Worm (Caenorhabditis elegans) whole organism, L1 larva: ENCODE data around the gene gst-35.

Experiments used
- C16A3.4 ChIP-seq: fragments of 150-350 bp; optimal IDR thresholded peaks from 2 replicates; lab custom pipeline; 2014; ENCODE audit warnings: missing biosample characterization, missing genetic modification characterization
- C34B4.2 ChIP-seq: sonication (generic microtip); optimal IDR thresholded peaks from 2 replicates; lab custom pipeline; 2017; ENCODE audit warnings: mild to moderate bottlenecking, missing genetic modification characterization, missing compliant biosample characterization
- F16B12.6 ChIP-seq: fragments of 150-350 bp; optimal IDR thresholded peaks from 2 replicates; lab custom pipeline; 2014; ENCODE audit warnings: missing biosample characterization, missing genetic modification characterization
- Y116A8C.19 ChIP-seq: sonication (generic microtip); optimal IDR thresholded peaks from 2 replicates; lab custom pipeline; 2016; ENCODE audit warnings: missing compliant biosample characterization, missing genetic modification characterization, borderline replicate concordance
- alr-1 ChIP-seq: fragments of 200-800 bp; sonication (Bioruptor generic); optimal IDR thresholded peaks from 2 replicates; lab custom pipeline; 2018; ENCODE audit warnings: borderline replicate concordance, mild to moderate bottlenecking, missing genetic modification characterization, missing compliant biosample characterization
- aly-2 ChIP-seq: fragments of 150-350 bp; optimal IDR thresholded peaks from 2 replicates; lab custom pipeline; 2014; ENCODE audit warnings: missing biosample characterization, missing genetic modification characterization
- blmp-1 ChIP-seq: fragments of 150-350 bp; optimal IDR thresholded peaks from 2 replicates; lab custom pipeline; 2014; ENCODE audit warnings: missing biosample characterization, missing genetic modification characterization
- ceh-63 ChIP-seq: fragments of 200-800 bp; sonication (Bioruptor generic); optimal IDR thresholded peaks from 2 replicates; lab custom pipeline; 2018; ENCODE audit warnings: mild to moderate bottlenecking, missing genetic modification characterization, missing compliant biosample characterization
- ceh-8 ChIP-seq: fragments of 200-800 bp; sonication (Bioruptor generic); optimal IDR thresholded peaks from 2 replicates; lab custom pipeline; 2018; ENCODE audit warnings: mild to moderate bottlenecking, missing genetic modification characterization, moderate library complexity, missing compliant biosample characterization
- ceh-82 ChIP-seq, 3 experiments: fragments of 150-350 bp in 1 of 3; sonication (generic microtip) in 2 of 3; optimal IDR thresholded peaks; 2 replicates each; lab custom pipeline; 2014 to 2017; ENCODE audit warnings: missing biosample characterization in 3 of 3, missing genetic modification characterization in 3 of 3
- ceh-90 ChIP-seq: sonication (generic microtip); optimal IDR thresholded peaks from 2 replicates; lab custom pipeline; 2016; ENCODE audit warnings: missing genetic modification characterization, missing compliant biosample characterization
- dsc-1 ChIP-seq: sonication (generic microtip); optimal IDR thresholded peaks from 2 replicates; lab custom pipeline; 2016; ENCODE audit warnings: mild to moderate bottlenecking, missing genetic modification characterization, missing compliant biosample characterization
- elt-3 ChIP-seq, 6 experiments: fragments of 150-350 bp in 1 of 6; sonication (generic microtip); optimal IDR thresholded peaks; 2 replicates each; lab custom pipeline; 2017 to 2018; ENCODE audit warnings: missing biosample characterization in 6 of 6, missing genetic modification characterization in 6 of 6, inconsistent platforms in 1 of 6
- ets-5 ChIP-seq: fragments of 200-800 bp; sonication (Bioruptor generic); IDR thresholded peaks from 2 replicates; pipeline ENCODE4 v1.3.6; 2022; ENCODE audit warnings: missing genetic modification characterization, missing compliant biosample characterization
- fkh-10 ChIP-seq: sonication (generic microtip); optimal IDR thresholded peaks from 2 replicates; lab custom pipeline; 2017; ENCODE audit warnings: missing biosample characterization, missing genetic modification reagents, missing genetic modification characterization
- fkh-4 ChIP-seq: sonication (generic microtip); optimal IDR thresholded peaks from 2 replicates; lab custom pipeline; 2016; ENCODE audit warnings: missing compliant biosample characterization, missing genetic modification characterization, borderline replicate concordance
- fos-1 ChIP-seq: fragments of 150-350 bp; optimal IDR thresholded peaks from 2 replicates; lab custom pipeline; 2014; ENCODE audit warnings: missing biosample characterization, missing genetic modification characterization
- grh-1 ChIP-seq: fragments of 200-800 bp; sonication (Bioruptor generic); IDR thresholded peaks from 2 replicates; pipeline ENCODE4 v1.3.6; 2022; ENCODE audit warnings: missing genetic modification reagents, missing genetic modification characterization, missing compliant biosample characterization
- hlh-17 ChIP-seq: fragments of 200-800 bp; sonication (Bioruptor generic); optimal IDR thresholded peaks from 2 replicates; lab custom pipeline; 2018; ENCODE audit warnings: missing genetic modification characterization, mild to moderate bottlenecking, missing compliant biosample characterization, moderate library complexity, borderline replicate concordance
- hlh-4 ChIP-seq: sonication (generic microtip); optimal IDR thresholded peaks from 2 replicates; lab custom pipeline; 2016; ENCODE audit warnings: mild to moderate bottlenecking, missing genetic modification characterization, missing compliant biosample characterization
- hpl-2 ChIP-seq: fragments of 150-350 bp; optimal IDR thresholded peaks from 2 replicates; lab custom pipeline; 2014; ENCODE audit warnings: missing biosample characterization, missing genetic modification reagents, missing genetic modification characterization
- isw-1 ChIP-seq: fragments of 200-800 bp; sonication (Bioruptor generic); IDR thresholded peaks from 2 replicates; pipeline ENCODE4 v1.3.6; 2022; ENCODE audit warnings: missing genetic modification characterization, missing compliant biosample characterization
- jun-1 ChIP-seq: fragments of 150-350 bp; optimal IDR thresholded peaks from 2 replicates; lab custom pipeline; 2014; ENCODE audit warnings: missing biosample characterization, missing genetic modification reagents, missing genetic modification characterization
- lin-13 ChIP-seq: fragments of 150-350 bp; optimal IDR thresholded peaks from 2 replicates; lab custom pipeline; 2014; ENCODE audit warnings: missing biosample characterization, missing genetic modification reagents, missing genetic modification characterization
- lin-14 ChIP-seq: fragments of 200-800 bp; sonication (Bioruptor generic); optimal IDR thresholded peaks from 2 replicates; lab custom pipeline; 2018; ENCODE audit warnings: mild to moderate bottlenecking, missing genetic modification characterization, moderate library complexity, missing compliant biosample characterization
- lin-15B ChIP-seq: fragments of 150-350 bp; sonication (generic microtip); optimal IDR thresholded peaks from 3 replicates; lab custom pipeline; 2014; ENCODE audit warnings: missing biosample characterization, missing genetic modification characterization
- lir-3 ChIP-seq: sonication (generic microtip); optimal IDR thresholded peaks from 2 replicates; lab custom pipeline; 2016; ENCODE audit warnings: mild to moderate bottlenecking, missing genetic modification characterization, moderate library complexity, missing compliant biosample characterization; ENCODE audit not compliant: poor library complexity
- mep-1 ChIP-seq: fragments of 150-350 bp; optimal IDR thresholded peaks from 2 replicates; lab custom pipeline; 2014; ENCODE audit warnings: missing biosample characterization, missing genetic modification characterization
- nhr-11 ChIP-seq: fragments of 150-350 bp; optimal IDR thresholded peaks from 2 replicates; lab custom pipeline; 2014; ENCODE audit warnings: missing biosample characterization, missing genetic modification characterization
- nhr-19 ChIP-seq: fragments of 200-800 bp; sonication (Bioruptor generic); conservative IDR thresholded peaks from 2 replicates; pipeline ENCODE4 v1.3.6; 2022; ENCODE audit warnings: missing genetic modification characterization, missing compliant biosample characterization
- nhr-20 ChIP-seq: sonication (generic microtip); optimal IDR thresholded peaks from 2 replicates; lab custom pipeline; 2016; ENCODE audit warnings: mild to moderate bottlenecking, missing genetic modification characterization, missing compliant biosample characterization
- nhr-237 ChIP-seq: fragments of 150-350 bp; optimal IDR thresholded peaks from 2 replicates; lab custom pipeline; 2014; ENCODE audit warnings: missing biosample characterization, missing genetic modification characterization
- nhr-28 ChIP-seq: fragments of 150-350 bp; optimal IDR thresholded peaks from 2 replicates; lab custom pipeline; 2014; ENCODE audit warnings: missing biosample characterization, missing genetic modification characterization
- nhr-47 ChIP-seq: sonication (generic microtip); optimal IDR thresholded peaks from 2 replicates; lab custom pipeline; 2016; ENCODE audit warnings: mild to moderate bottlenecking, missing genetic modification characterization, moderate library complexity, missing compliant biosample characterization
- nhr-71 ChIP-seq: sonication (generic microtip); optimal IDR thresholded peaks from 2 replicates; lab custom pipeline; 2016; ENCODE audit warnings: mild to moderate bottlenecking, missing genetic modification characterization, moderate library complexity, missing compliant biosample characterization
- nhr-76 ChIP-seq: sonication (generic microtip); optimal IDR thresholded peaks from 2 replicates; lab custom pipeline; 2017; ENCODE audit warnings: missing biosample characterization, missing genetic modification characterization
- nhr-85 ChIP-seq: sonication (generic microtip); peaks from one replicate; lab custom pipeline; 2016; ENCODE audit warnings: missing genetic modification characterization, inconsistent platforms, missing compliant biosample characterization
- pag-3 ChIP-seq: sonication (generic microtip); optimal IDR thresholded peaks from 2 replicates; lab custom pipeline; 2017; ENCODE audit warnings: missing genetic modification characterization, mild to moderate bottlenecking, missing compliant biosample characterization, antibody characterized with exemption, borderline replicate concordance; ENCODE audit not compliant: insufficient read depth
- pqm-1 ChIP-seq: sonication (generic microtip); optimal IDR thresholded peaks from 3 replicates; lab custom pipeline; 2017; ENCODE audit warnings: missing biosample characterization, missing genetic modification characterization
- skn-1 ChIP-seq: fragments of 150-350 bp; optimal IDR thresholded peaks from 2 replicates; lab custom pipeline; 2014; ENCODE audit warnings: missing biosample characterization, missing genetic modification characterization
- snpc-4 ChIP-seq: fragments of 150-350 bp; optimal IDR thresholded peaks from 2 replicates; lab custom pipeline; 2014; ENCODE audit warnings: missing biosample characterization, missing genetic modification characterization
- snu-23 ChIP-seq: sonication (generic microtip); optimal IDR thresholded peaks from 2 replicates; lab custom pipeline; 2016; ENCODE audit warnings: missing genetic modification characterization, missing compliant biosample characterization
- sox-4 ChIP-seq: sonication (generic microtip); optimal IDR thresholded peaks from 2 replicates; lab custom pipeline; 2016; ENCODE audit warnings: missing genetic modification characterization, missing compliant biosample characterization
- swsn-7 ChIP-seq: sonication (generic microtip); optimal IDR thresholded peaks from 2 replicates; lab custom pipeline; 2016; ENCODE audit warnings: missing genetic modification characterization, missing compliant biosample characterization
- tbx-2 ChIP-seq: sonication (generic microtip); optimal IDR thresholded peaks from 2 replicates; lab custom pipeline; 2016; ENCODE audit warnings: missing genetic modification characterization, missing compliant biosample characterization
- tlp-1 ChIP-seq: fragments of 150-350 bp; optimal IDR thresholded peaks from 2 replicates; lab custom pipeline; 2014; ENCODE audit warnings: missing biosample characterization, missing genetic modification characterization
- unc-30 ChIP-seq: sonication (generic microtip); optimal IDR thresholded peaks from 2 replicates; lab custom pipeline; 2017; ENCODE audit warnings: missing biosample characterization, missing genetic modification characterization
- unc-98 ChIP-seq: fragments of 200-800 bp; sonication (Bioruptor generic); IDR thresholded peaks from 2 replicates; pipeline ENCODE4 v1.3.6; 2022; ENCODE audit warnings: missing genetic modification characterization, missing compliant biosample characterization
- xbp-1 ChIP-seq: sonication (generic microtip); optimal IDR thresholded peaks from 2 replicates; lab custom pipeline; 2016; ENCODE audit warnings: missing genetic modification characterization, missing compliant biosample characterization
- zag-1 ChIP-seq: fragments of 150-350 bp; optimal IDR thresholded peaks from 2 replicates; lab custom pipeline; 2014; ENCODE audit warnings: missing biosample characterization, missing genetic modification characterization
- zip-4 ChIP-seq: fragments of 200-800 bp; sonication (Bioruptor generic); optimal IDR thresholded peaks from 2 replicates; lab custom pipeline; 2018; ENCODE audit warnings: mild to moderate bottlenecking, missing genetic modification characterization, moderate library complexity, missing compliant biosample characterization
- ztf-11 ChIP-seq, 2 experiments: sonication (generic microtip); optimal IDR thresholded peaks; 2 replicates each; lab custom pipeline; 2016 to 2017; ENCODE audit warnings: missing genetic modification characterization in 2 of 2, missing biosample characterization in 1 of 2, missing compliant biosample characterization in 1 of 2

Gene gst-35

ce11 chrII:15165681-15166235 lies 19.4 kb downstream of the gst-35 start, which contains the start of gene gst-27:
Gene gst-27, minus strand, starts transcription at chrII:15165731.
- TF ChIP-seq lin-13 = peak; percentile 72
- TF ChIP-seq C34B4.2 (tag; lab: Kevin White, UChicago) = no peak
- peak; percentile 90 for TF ChIP-seq nhr-71 (tag; lab: Kevin White, UChicago)
- peak; percentile 70 for TF ChIP-seq xbp-1 (tag; lab: Kevin White, UChicago)
- peak; percentile 90 for TF ChIP-seq dsc-1
- peak; percentile 86 for TF ChIP-seq swsn-7
- peak; percentile 84 for TF ChIP-seq skn-1
- peak; percentile 32 for TF ChIP-seq hpl-2 (GFP tag; lab: Kevin White, UChicago)
- no peak for TF ChIP-seq hlh-17
- TF ChIP-seq unc-98 (GFP tag; lab: Robert Waterston, UW) = no peak
- TF ChIP-seq nhr-237 (tag; lab: Kevin White, UChicago) = no peak
- peak; percentile 62 for TF ChIP-seq ceh-8
- TF ChIP-seq isw-1 (GFP tag; lab: Robert Waterston, UW) = peak; percentile 49
- TF ChIP-seq nhr-20 = peak; percentile 89
- peak; percentile 52; the same call in 1 of the 2 replicates for TF ChIP-seq grh-1 (GFP tag; lab: Robert Waterston, UW)
- peak; percentile 60 for TF ChIP-seq jun-1
- TF ChIP-seq alr-1 = no peak
- TF ChIP-seq lin-15B (tag; lab: Kevin White, UChicago) = no peak
- peak; percentile 67 for TF ChIP-seq nhr-85 (tag; lab: Kevin White, UChicago)
- no peak for TF ChIP-seq tlp-1 (tag; lab: Kevin White, UChicago)
- peak; percentile 42 for TF ChIP-seq ceh-90 (tag; lab: Kevin White, UChicago)
- TF ChIP-seq lir-3 (tag; lab: Kevin White, UChicago) = peak; percentile 87
- TF ChIP-seq F16B12.6 = peak; percentile 47
- TF ChIP-seq C16A3.4 (tag; lab: Kevin White, UChicago) = peak; percentile 92
- TF ChIP-seq aly-2 = peak; percentile 59
- TF ChIP-seq lin-14 (GFP tag; lab: Kevin White, UChicago) = peak; percentile 87
- peak; percentile 18 for TF ChIP-seq nhr-11 (tag; lab: Kevin White, UChicago)
- TF ChIP-seq ceh-82 (tag; optimal IDR thresholded peaks at IDR 0.05; lab: Kevin White, UChicago) = peak in 2 of 3 experiments; percentile 76 to 92
- TF ChIP-seq pag-3 (tag; lab: Kevin White, UChicago) = no peak
- no peak for TF ChIP-seq ets-5 (GFP tag; lab: Robert Waterston, UW)
- peak in 4 of 6 experiments; percentile 13 to 80 (median 60) for TF ChIP-seq elt-3 (tag; optimal IDR thresholded peaks at IDR 0.05; lab: Kevin White, UChicago)
- peak in 1 of 2 experiments; percentile 64 for TF ChIP-seq ztf-11 (tag; optimal IDR thresholded peaks at IDR 0.05; lab: Kevin White, UChicago)
- peak; percentile 93 for TF ChIP-seq snu-23 (GFP tag; lab: Kevin White, UChicago)
- no peak for TF ChIP-seq hlh-4 (tag; lab: Kevin White, UChicago)
- TF ChIP-seq fos-1 (tag; lab: Kevin White, UChicago) = peak; percentile 83
- peak; percentile 76 for TF ChIP-seq tbx-2 (tag; lab: Kevin White, UChicago)
- no peak for TF ChIP-seq nhr-28 (tag; lab: Kevin White, UChicago)
- TF ChIP-seq mep-1 (tag; lab: Kevin White, UChicago) = peak; percentile 92
- peak; percentile 24 for TF ChIP-seq blmp-1 (tag; lab: Kevin White, UChicago)
- peak; percentile 4 for TF ChIP-seq fkh-10 (GFP tag; lab: Kevin White, UChicago)
- no peak for TF ChIP-seq fkh-4
- TF ChIP-seq sox-4 (tag; lab: Kevin White, UChicago) = peak; percentile 46
- no peak for TF ChIP-seq zag-1 (tag; lab: Kevin White, UChicago)
- peak; percentile 79 for TF ChIP-seq snpc-4
- peak; percentile 37 for TF ChIP-seq zip-4 (GFP tag; lab: Kevin White, UChicago)
- no peak for TF ChIP-seq ceh-63 (GFP tag; lab: Kevin White, UChicago)
- no peak for TF ChIP-seq unc-30 (tag; lab: Kevin White, UChicago)
- no peak for TF ChIP-seq Y116A8C.19
- peak; percentile 81 for TF ChIP-seq nhr-19 (GFP tag; lab: Robert Waterston, UW)
- TF ChIP-seq pqm-1 (tag; lab: Kevin White, UChicago) = no peak
- TF ChIP-seq nhr-76 = peak; percentile 73
- peak; percentile 90 for TF ChIP-seq nhr-47 (tag; lab: Kevin White, UChicago)
